Fruit fly (Drosophila melanogaster): ENCODE measurements around the gene CG34355.

CG34355 gene

dm6 chr3R:23782456-23783402 is 20.9 kb upstream of the CG34355 start (continued):
- TF ChIP-seq inv (GFP tag; IDR thresholded peaks at IDR 0.05; ENCODE audit: partially characterized antibody) (no peak), CG10565 (GFP tag; optimal IDR thresholded peaks at IDR 0.05) (peak; percentile 66), Sry-β (GFP tag; optimal IDR thresholded peaks at IDR 0.05) (peak; percentile 71), CG12769 (tag; optimal IDR thresholded peaks at IDR 0.05) (peak; percentile 82), CG18476 (GFP tag; optimal IDR thresholded peaks at IDR 0.05) (peak; percentile 87), hbn (GFP tag; IDR thresholded peaks at IDR 0.05; ENCODE audit: partially characterized antibody) (no peak), sens (GFP tag) (peak; percentile 99), dati (GFP tag; IDR thresholded peaks at IDR 0.05) (peak; percentile 66), ken (GFP tag; IDR thresholded peaks at IDR 0.05) (peak; percentile 84; the same call in 2 of the 3 replicates), pzg (GFP tag; optimal IDR thresholded peaks at IDR 0.05) (no peak), bcd (GFP tag; optimal IDR thresholded peaks at IDR 0.05) (peak; percentile 85), Sry-δ (GFP tag; optimal IDR thresholded peaks at IDR 0.05) (peak; percentile 27), ftz-f1 (GFP tag; optimal IDR thresholded peaks at IDR 0.05) (peak; percentile 65), luna (GFP tag; optimal IDR thresholded peaks at IDR 0.05) (no peak), zf30C (GFP tag; optimal IDR thresholded peaks at IDR 0.05) (peak; percentile 100), Hr39 (optimal IDR thresholded peaks at IDR 0.05) (no peak), CG11696 (GFP tag; IDR thresholded peaks at IDR 0.05) (no peak; the same call in 1 of the 2 replicates), p53 (GFP tag; optimal IDR thresholded peaks at IDR 0.05) (peak; percentile 29), CG15269 (tag; optimal IDR thresholded peaks at IDR 0.05) (peak; percentile 69), HHEX (GFP tag; optimal IDR thresholded peaks at IDR 0.05) (peak; percentile 77), CG7786 (GFP tag; optimal IDR thresholded peaks at IDR 0.05) (peak; percentile 61), Aef1 (GFP tag; IDR thresholded peaks at IDR 0.05) (peak; percentile 32; the same call in 1 of the 3 replicates), CG30403 (GFP tag; optimal IDR thresholded peaks at IDR 0.05) (peak; percentile 92), slbo (GFP tag; IDR thresholded peaks at IDR 0.05) (peak; percentile 33; the same call in 1 of the 2 replicates), zen2 (GFP tag; IDR thresholded peaks at IDR 0.05; ENCODE audit: partially characterized antibody) (no peak), HmgD (GFP tag; optimal IDR thresholded peaks at IDR 0.05) (peak; percentile 6), CG34224 (GFP tag; IDR thresholded peaks at IDR 0.05; ENCODE audit: partially characterized antibody) (no peak), Poxn (GFP tag; IDR thresholded peaks at IDR 0.05) (no peak), ato (GFP tag; IDR thresholded peaks at IDR 0.05; ENCODE audit: partially characterized antibody) (no peak), CG1832 (GFP tag; optimal IDR thresholded peaks at IDR 0.05) (peak; percentile 78), CG3281 (GFP tag; optimal IDR thresholded peaks at IDR 0.05) (peak; percentile 62), CG12744 (GFP tag; optimal IDR thresholded peaks at IDR 0.05) (peak; percentile 44), dmrt11E (tag; optimal IDR thresholded peaks at IDR 0.05) (peak; percentile 98), Dad (GFP tag; optimal IDR thresholded peaks at IDR 0.05) (peak; percentile 36), CG9727 (GFP tag; optimal IDR thresholded peaks at IDR 0.05) (peak; percentile 93), CG2889 (GFP tag; IDR thresholded peaks at IDR 0.05) (peak; percentile 67; the same call in 2 of the 3 replicates), NK7.1 (GFP tag; optimal IDR thresholded peaks at IDR 0.05) (peak; percentile 68), CG30020 (tag; optimal IDR thresholded peaks at IDR 0.05) (peak; percentile 68), danr (GFP tag; IDR thresholded peaks at IDR 0.05) (peak; percentile 78), CG10543 (GFP tag; optimal IDR thresholded peaks at IDR 0.05) (peak; percentile 91), yki (optimal IDR thresholded peaks at IDR 0.05) (no peak), otp (GFP tag; IDR thresholded peaks at IDR 0.05) (peak; percentile 77), CG9797 (GFP tag; optimal IDR thresholded peaks at IDR 0.05) (peak; percentile 32), CG11560 (tag; IDR thresholded peaks at IDR 0.05) (peak; percentile 37; the same call in 1 of the 3 replicates), caup (GFP tag; optimal IDR thresholded peaks at IDR 0.05; ENCODE audit: severe bottlenecking) (peak; percentile 81), Abd-B (GFP tag; optimal IDR thresholded peaks at IDR 0.05) (peak; percentile 89), CG15696 (tag; optimal IDR thresholded peaks at IDR 0.05) (peak; percentile 94), phol (tag; optimal IDR thresholded peaks at IDR 0.05) (peak; percentile 95)

All from whole organism, embryonic.